Worm (Caenorhabditis elegans) whole organism, L4 larva: ENCODE results near the gene hsp-16.41.
"Not testable (repeated sequence)": the region's sequence is repeated elsewhere in the genome, so short reads cannot be mapped to it uniquely, and the experiment has no call there.

Experiments used
- Y48G9A.11 ChIP-seq: fragments of 200-800 bp; sonication (Bioruptor generic); IDR thresholded peaks from 2 replicates; pipeline ENCODE4 v1.3.6; 2022; ENCODE audit warnings: missing genetic modification reagents, missing genetic modification characterization, missing compliant biosample characterization
- ZK337.2 ChIP-seq: fragments of 200-800 bp; sonication (Bioruptor generic); IDR thresholded peaks from 2 replicates; pipeline ENCODE4 v1.3.6; 2022; ENCODE audit warnings: missing genetic modification reagents, missing genetic modification characterization, missing compliant biosample characterization
- ceh-32 ChIP-seq: sonication (generic microtip); optimal IDR thresholded peaks from 2 replicates; lab custom pipeline; 2016; ENCODE audit warnings: mild to moderate bottlenecking, missing genetic modification characterization, missing compliant biosample characterization; ENCODE audit not compliant: poor library complexity
- ces-1 ChIP-seq: fragments of 150-350 bp; sonication (generic microtip); optimal IDR thresholded peaks from 4 replicates; lab custom pipeline; 2014; ENCODE audit warnings: missing biosample characterization, missing genetic modification reagents, missing genetic modification characterization
- ctbp-1 ChIP-seq: fragments of 200-800 bp; sonication (Bioruptor generic); IDR thresholded peaks from 2 replicates; pipeline ENCODE4 v1.3.6; 2022; ENCODE audit warnings: missing genetic modification reagents, missing genetic modification characterization, missing compliant biosample characterization
- daf-16 ChIP-seq, 3 experiments: sonication (generic microtip); optimal IDR thresholded peaks; 2 replicates each; lab custom pipeline; 2016 to 2017; ENCODE audit warnings: missing genetic modification characterization in 3 of 3, missing genetic modification reagents in 3 of 3, mild to moderate bottlenecking in 2 of 3, missing compliant biosample characterization in 2 of 3, missing biosample characterization in 1 of 3, moderate library complexity in 1 of 3
- dmd-8 ChIP-seq: fragments of 200-800 bp; sonication (Bioruptor generic); IDR thresholded peaks from 2 replicates; pipeline ENCODE4 v1.3.6; 2022; ENCODE audit warnings: missing genetic modification characterization, missing compliant biosample characterization
- dpl-1 ChIP-seq: fragments of 150-350 bp; optimal IDR thresholded peaks from 2 replicates; lab custom pipeline; 2014; ENCODE audit warnings: missing biosample characterization, missing genetic modification reagents, missing genetic modification characterization
- duxl-1 ChIP-seq: sonication (generic microtip); optimal IDR thresholded peaks from 2 replicates; lab custom pipeline; 2016; ENCODE audit warnings: mild to moderate bottlenecking, missing genetic modification characterization, moderate library complexity, missing compliant biosample characterization; ENCODE audit not compliant: poor library complexity
- fos-1 ChIP-seq: fragments of 150-350 bp; optimal IDR thresholded peaks from 2 replicates; lab custom pipeline; 2014; ENCODE audit warnings: missing biosample characterization, missing genetic modification characterization
- gei-8 ChIP-seq: fragments of 200-800 bp; sonication (Bioruptor generic); optimal IDR thresholded peaks from 2 replicates; lab custom pipeline; 2018; ENCODE audit warnings: mild to moderate bottlenecking, missing genetic modification characterization, missing compliant biosample characterization
- hif-1 ChIP-seq, 2 experiments: sonication (generic microtip); optimal IDR thresholded peaks; 2 replicates each; lab custom pipeline; 2016 to 2017; ENCODE audit warnings: missing compliant biosample characterization in 2 of 2, missing genetic modification characterization in 2 of 2, missing genetic modification reagents in 2 of 2, missing genotype in 2 of 2, mild to moderate bottlenecking in 1 of 2
- hlh-11 ChIP-seq: fragments of 200-800 bp; sonication (Bioruptor generic); optimal IDR thresholded peaks from 2 replicates; lab custom pipeline; 2018; ENCODE audit warnings: mild to moderate bottlenecking, missing genetic modification characterization, missing compliant biosample characterization
- hlh-30 ChIP-seq: sonication (generic microtip); optimal IDR thresholded peaks from 2 replicates; lab custom pipeline; 2017; ENCODE audit warnings: antibody characterized with exemption, mild to moderate bottlenecking, missing genetic modification characterization, missing compliant biosample characterization; ENCODE audit not compliant: insufficient read depth
- lin-1 ChIP-seq: fragments of 200-800 bp; sonication (Bioruptor generic); IDR thresholded peaks from 2 replicates; pipeline ENCODE4 v1.3.6; 2022; ENCODE audit warnings: missing genetic modification reagents, missing genetic modification characterization, missing compliant biosample characterization
- lin-13 ChIP-seq: fragments of 150-350 bp; optimal IDR thresholded peaks from 2 replicates; lab custom pipeline; 2014; ENCODE audit warnings: missing biosample characterization, missing genetic modification reagents, missing genetic modification characterization
- lin-38 ChIP-seq: fragments of 200-800 bp; sonication (Bioruptor generic); IDR thresholded peaks from 2 replicates; pipeline ENCODE4 v1.3.6; 2022; ENCODE audit warnings: missing genetic modification reagents, missing genetic modification characterization, missing compliant biosample characterization
- lsy-2 ChIP-seq, 2 experiments: fragments of 150-350 bp in 1 of 2; sonication (generic microtip) in 1 of 2; optimal IDR thresholded peaks; 2 replicates each; lab custom pipeline; 2014 to 2017; ENCODE audit warnings: missing biosample characterization in 2 of 2, missing genetic modification characterization in 2 of 2
- mdl-1 ChIP-seq, 2 experiments: fragments of 150-350 bp in 1 of 2; sonication (generic microtip) in 1 of 2; optimal IDR thresholded peaks; 2 replicates each; lab custom pipeline; 2014 to 2017; ENCODE audit warnings: missing biosample characterization in 2 of 2, missing genetic modification characterization in 2 of 2
- mep-1 ChIP-seq: fragments of 150-350 bp; sonication (generic microtip); optimal IDR thresholded peaks from 3 replicates; lab custom pipeline; 2014; ENCODE audit warnings: missing biosample characterization, missing genetic modification characterization
- mes-2 ChIP-seq: sonication (generic microtip); optimal IDR thresholded peaks from 2 replicates; lab custom pipeline; 2016; ENCODE audit warnings: missing genotype, mild to moderate bottlenecking, missing genetic modification characterization, missing compliant biosample characterization; ENCODE audit not compliant: poor library complexity, severe bottlenecking
- mxl-3 ChIP-seq: fragments of 200-800 bp; sonication (Bioruptor generic); optimal IDR thresholded peaks from 2 replicates; lab custom pipeline; 2018; ENCODE audit warnings: mild to moderate bottlenecking, missing genetic modification characterization, missing compliant biosample characterization
- nhr-28 ChIP-seq: fragments of 150-350 bp; optimal IDR thresholded peaks from 2 replicates; lab custom pipeline; 2014; ENCODE audit warnings: missing biosample characterization, missing genetic modification characterization
- nhr-42 ChIP-seq: fragments of 200-800 bp; sonication (Bioruptor generic); IDR thresholded peaks from 2 replicates; pipeline ENCODE4 v1.3.6; 2022; ENCODE audit warnings: missing genetic modification characterization, missing compliant biosample characterization
- nhr-48 ChIP-seq: sonication (generic microtip); optimal IDR thresholded peaks from 2 replicates; lab custom pipeline; 2016; ENCODE audit warnings: mild to moderate bottlenecking, missing genetic modification characterization, missing compliant biosample characterization
- rbr-2 ChIP-seq: sonication (generic microtip); optimal IDR thresholded peaks from 2 replicates; lab custom pipeline; 2016; ENCODE audit warnings: missing genotype, missing genetic modification characterization, missing compliant biosample characterization
- saeg-2 ChIP-seq: fragments of 200-800 bp; sonication (Bioruptor generic); IDR thresholded peaks from 2 replicates; pipeline ENCODE4 v1.3.6; 2022; ENCODE audit warnings: missing genetic modification reagents, missing genetic modification characterization, missing compliant biosample characterization
- sdz-12 ChIP-seq: fragments of 200-800 bp; sonication (Bioruptor generic); optimal IDR thresholded peaks from 2 replicates; lab custom pipeline; 2018; ENCODE audit warnings: mild to moderate bottlenecking, missing genetic modification characterization, missing compliant biosample characterization
- set-16 ChIP-seq: fragments of 200-800 bp; sonication (Bioruptor generic); IDR thresholded peaks from 2 replicates; pipeline ENCODE4 v1.3.6; 2022; ENCODE audit warnings: missing genetic modification reagents, missing genetic modification characterization, missing compliant biosample characterization
- unc-62 ChIP-seq, 3 experiments: fragments of 150-350 bp in 1 of 3; sonication (generic microtip); optimal IDR thresholded peaks in 2 of 3; peaks in 1 of 3; 1 replicate in 1 of 3; 2 replicates in 2 of 3; lab custom pipeline; 2014 to 2017; ENCODE audit warnings: missing biosample characterization in 3 of 3, missing genetic modification characterization in 3 of 3, missing genetic modification reagents in 3 of 3, missing genotype in 1 of 3

Gene hsp-16.41

DNA sequence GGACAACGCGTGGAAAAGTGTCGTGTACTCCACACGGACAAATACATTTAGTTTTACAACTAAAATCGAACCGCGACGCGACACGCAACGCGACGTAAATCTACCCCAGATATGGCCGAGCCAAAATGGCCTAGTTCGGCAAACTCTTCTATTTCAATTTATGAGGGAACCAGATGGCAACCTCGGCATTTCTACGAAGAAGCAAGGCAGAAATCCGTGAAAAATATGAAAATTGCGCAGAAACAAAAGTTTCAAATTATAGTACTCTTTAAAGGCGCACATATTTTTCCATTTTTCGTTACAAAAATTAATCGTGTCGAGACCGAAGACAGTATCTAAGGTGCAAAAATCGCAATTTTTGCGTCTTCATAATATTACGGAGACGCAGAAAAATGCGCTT lies 9.8 kb downstream of the hsp-16.41 start, which contains the start of gene Y46H3A.5:
Y46H3A.5 (minus strand) TSS at position 101 of the 400 bp plus-strand sequence.
- TF ChIP-seq lin-13; ctbp-1 (GFP tag; lab: Robert Waterston, UW); duxl-1 (tag; lab: Kevin White, UChicago): not testable (repeated sequence)

DNA sequence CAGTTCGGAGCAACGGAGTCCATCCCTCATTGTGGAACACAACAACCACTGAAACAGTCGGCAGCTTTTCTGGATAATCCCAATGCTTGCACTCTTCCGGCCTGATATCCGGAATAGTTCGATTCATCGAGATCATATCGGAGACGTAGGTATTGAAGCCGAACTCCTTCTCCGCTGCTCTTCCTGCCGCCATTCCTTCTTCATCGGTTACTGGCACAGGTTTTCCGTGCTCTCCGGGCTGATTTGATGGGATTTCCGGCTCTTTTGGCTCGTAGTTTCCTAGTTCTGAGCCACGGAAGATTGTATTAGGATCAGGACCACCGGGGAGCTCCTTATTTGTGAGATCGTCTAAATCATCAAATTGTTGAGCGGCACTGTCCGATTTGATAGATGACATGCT lies 15.0 kb downstream of the hsp-16.41 start:
- TF ChIP-seq nhr-42 (GFP tag; lab: Robert Waterston, UW), result no peak
- TF ChIP-seq unc-62 (GFP tag; optimal IDR thresholded peaks at IDR 0.05 in 1 of 2; lab: Kevin White, UChicago), result peak in 1 of 2 experiments; percentile 71
- no peak for TF ChIP-seq unc-62 (tag; optimal IDR thresholded peaks at IDR 0.05; lab: Kevin White, UChicago)
- TF ChIP-seq set-16 (GFP tag; lab: Robert Waterston, UW), result 0 out of 2 replicates have a peak, but pooled peaks have one; percentile 13

DNA sequence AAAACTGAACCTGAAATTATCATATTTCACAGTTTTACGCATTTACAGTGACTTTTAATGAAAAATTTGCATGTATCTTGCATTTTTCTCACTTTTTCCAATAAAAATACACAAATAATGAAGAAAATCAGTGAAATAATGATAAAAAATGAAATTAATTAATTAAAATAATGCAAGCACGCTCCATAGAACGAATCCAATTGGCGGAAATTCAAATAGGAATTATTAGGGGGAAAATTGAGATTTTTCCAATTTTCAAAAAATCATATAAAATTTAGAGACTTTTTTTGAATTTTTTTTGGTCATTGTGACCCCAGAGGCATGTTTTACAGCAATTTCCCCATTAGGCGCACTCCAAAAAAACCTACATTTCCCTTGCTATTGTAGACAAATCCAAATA lies 15.8 kb downstream of the hsp-16.41 start:
- peak; percentile 49; the same call in 1 of the 2 replicates for TF ChIP-seq lin-38 (GFP tag; lab: Robert Waterston, UW)
- TF ChIP-seq nhr-48, result no peak

DNA sequence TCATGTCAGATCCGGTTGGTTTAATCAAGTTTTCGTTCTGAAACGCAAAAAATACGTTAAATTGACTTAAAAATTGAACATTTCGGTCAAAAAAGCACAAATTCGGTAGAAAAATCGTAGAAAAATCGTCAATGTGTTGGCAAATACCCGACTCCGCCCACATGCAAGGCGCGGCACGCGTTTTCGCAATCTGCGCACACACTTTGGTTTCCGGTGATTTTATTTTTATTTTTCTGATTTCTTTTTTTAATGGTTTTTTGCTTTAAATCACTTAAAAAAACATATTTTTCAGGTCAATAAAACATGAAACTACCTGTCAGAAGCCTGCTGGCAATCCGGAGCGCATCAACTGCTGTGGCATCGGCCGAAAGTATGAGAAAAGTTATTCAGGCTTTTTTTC lies 16.3 kb downstream of the hsp-16.41 start, which contains the start of the genes gly-7 and mrpl-39:
gly-7 (minus strand) TSS at position 37 of the 400 bp plus-strand sequence.
mrpl-39 (plus strand) TSS at position 293 of the 400 bp plus-strand sequence.
- TF ChIP-seq mes-2 (tag; lab: Kevin White, UChicago) (peak; percentile 76), ceh-32 (no peak), ces-1 (GFP tag; lab: Kevin White, UChicago) (no peak), saeg-2 (GFP tag; lab: Robert Waterston, UW) (no peak), lin-1 (GFP tag; lab: Robert Waterston, UW) (peak; percentile 97), sdz-12 (GFP tag; lab: Kevin White, UChicago) (no peak), hif-1 (tag; optimal IDR thresholded peaks at IDR 0.05; lab: Kevin White, UChicago) (peak in 1 of 2 experiments; percentile 9), lin-38 (GFP tag; lab: Robert Waterston, UW) (peak; percentile 38; the same call in 1 of the 2 replicates), dpl-1 (GFP tag; lab: Kevin White, UChicago) (peak; percentile 45), mep-1 (tag; lab: Kevin White, UChicago) (peak; percentile 11), nhr-48 (no peak), rbr-2 (tag; lab: Kevin White, UChicago) (no peak), daf-16 (GFP tag; optimal IDR thresholded peaks at IDR 0.05; lab: Kevin White, UChicago) (no peak), daf-16 (tag; optimal IDR thresholded peaks at IDR 0.05; lab: Kevin White, UChicago) (peak; percentile 26), lsy-2 (tag; optimal IDR thresholded peaks at IDR 0.05; lab: Kevin White, UChicago) (peak in 1 of 2 experiments; percentile 50)

DNA sequence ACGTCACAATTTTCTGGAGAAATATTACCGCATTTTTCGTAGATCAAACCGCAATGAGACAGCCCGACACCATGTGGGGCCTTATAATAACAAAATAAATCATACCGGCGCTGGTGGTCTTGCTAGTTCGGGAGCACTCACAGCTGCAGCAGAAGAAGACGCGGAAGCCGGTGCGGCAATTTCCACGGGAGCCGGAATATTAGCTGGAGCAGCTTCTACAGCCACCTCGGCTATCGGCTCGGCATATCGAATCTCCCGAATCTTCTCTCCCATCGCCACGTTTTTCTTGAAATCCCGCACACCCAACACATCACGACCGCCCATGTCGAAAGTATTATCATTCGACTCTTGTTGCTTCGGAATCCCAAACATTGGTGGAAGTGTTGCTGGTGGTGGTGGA lies 19.6 kb downstream of the hsp-16.41 start:
- TF ChIP-seq mxl-3 (GFP tag; lab: Kevin White, UChicago) (no peak), set-16 (GFP tag; lab: Robert Waterston, UW) (peak; percentile 58; the same call in 1 of the 2 replicates), fos-1 (no peak), nhr-42 (GFP tag; lab: Robert Waterston, UW) (no peak), hlh-11 (no peak), Y48G9A.11 (GFP tag; lab: Robert Waterston, UW) (no peak), ZK337.2 (GFP tag; lab: Robert Waterston, UW) (0 out of 2 replicates have a peak, but pooled peaks have one; percentile 14)

DNA sequence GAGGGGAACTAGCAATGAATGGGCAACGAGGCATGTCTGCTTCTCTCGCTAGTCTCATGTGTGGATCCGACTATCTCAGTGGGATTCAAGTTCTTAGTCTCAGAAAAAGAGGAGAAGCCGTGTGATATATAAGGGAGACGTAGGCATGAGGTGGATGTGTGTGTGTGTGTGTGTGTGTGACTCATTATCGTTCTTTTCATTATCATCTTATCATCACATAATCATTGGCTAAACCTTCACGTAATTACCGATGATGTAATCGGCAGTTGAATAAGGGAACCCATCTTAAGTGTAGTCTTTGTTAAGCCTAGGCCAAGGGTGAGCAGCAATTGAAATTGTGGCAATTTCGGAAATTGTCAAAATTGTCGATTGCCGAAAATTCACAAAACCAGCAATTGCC lies 25.0 kb downstream of the hsp-16.41 start, which contains the start of gene Y32G9B.1:
Y32G9B.1 (minus strand) TSS at position 101 of the 400 bp plus-strand sequence.
- TF ChIP-seq gei-8 (GFP tag; lab: Kevin White, UChicago), result no peak
- TF ChIP-seq mes-2 (tag; lab: Kevin White, UChicago), result no peak
- no peak for TF ChIP-seq dmd-8 (GFP tag; lab: Robert Waterston, UW)
- no peak for TF ChIP-seq ZK337.2 (GFP tag; lab: Robert Waterston, UW)
- TF ChIP-seq mxl-3 (GFP tag; lab: Kevin White, UChicago), result peak; percentile 80
- TF ChIP-seq mdl-1 (tag; optimal IDR thresholded peaks at IDR 0.05; lab: Kevin White, UChicago), result peak in 1 of 2 experiments; percentile 20
- peak; percentile 3 for TF ChIP-seq nhr-28 (tag; lab: Kevin White, UChicago)
- peak; percentile 11 for TF ChIP-seq hlh-30 (tag; lab: Kevin White, UChicago)
